Fruit fly (Drosophila melanogaster) whole organism, prepupa: ENCODE measurements around the gene EndoU.

Experiments
- CG10631 ChIP-seq: fragments of 200-800 bp; sonication (Bioruptor generic); optimal IDR thresholded peaks from 2 replicates; lab custom pipeline; 2016; ENCODE audit warnings: missing biosample characterization, missing genetic modification characterization
- CG10669 ChIP-seq: fragments of 200-800 bp; sonication (Bioruptor generic); optimal IDR thresholded peaks from 3 replicates; lab custom pipeline; 2018; ENCODE audit warnings: missing biosample characterization, mild to moderate bottlenecking, missing genetic modification characterization, moderate library complexity
- CG6163 ChIP-seq: fragments of 200-800 bp; sonication (Bioruptor generic); IDR thresholded peaks from 3 replicates; pipeline ENCODE4 v1.3.6; 2022; ENCODE audit warnings: missing biosample characterization, missing genetic modification characterization
- Sox102F ChIP-seq: fragments of 200-800 bp; sonication (Bioruptor generic); optimal IDR thresholded peaks from 2 replicates; lab custom pipeline; 2016; ENCODE audit warnings: missing biosample characterization, mild to moderate bottlenecking, missing genetic modification characterization
- acj6 ChIP-seq: fragments of 200-800 bp; sonication (Bioruptor generic); optimal IDR thresholded peaks from 3 replicates; lab custom pipeline; 2016; ENCODE audit warnings: missing biosample characterization, missing genetic modification characterization
- svp ChIP-seq: fragments of 200-800 bp; sonication (Bioruptor generic); peaks from one replicate; lab custom pipeline; 2016; ENCODE audit warnings: missing biosample characterization, missing genetic modification characterization
- topi ChIP-seq: fragments of 200-800 bp; sonication (Bioruptor generic); optimal IDR thresholded peaks from 3 replicates; lab custom pipeline; 2016; ENCODE audit warnings: missing biosample characterization, missing genetic modification characterization

- TF ChIP-seq svp (GFP tag; lab: Kevin White, UChicago), result peak; percentile 75
- TF ChIP-seq CG6163, result peak; percentile 71
- peak; percentile 43 for TF ChIP-seq Sox102F (GFP tag; lab: Kevin White, UChicago)
- TF ChIP-seq CG10669 (GFP tag; lab: Kevin White, UChicago), result peak; percentile 72
- peak; percentile 71 for TF ChIP-seq CG10631
- TF ChIP-seq acj6 (GFP tag; lab: Kevin White, UChicago), result peak; percentile 67
- peak; percentile 58 for TF ChIP-seq topi
Observed at dm6 chr3R:15899650-15900049, 8.5 kb upstream of the EndoU start.
